Worm (Caenorhabditis elegans) whole organism, mixed stage, embryonic: Measurements from ENCODE around the gene K02E7.1.

Experiments used
- bed-3 ChIP-seq: fragments of 200-800 bp; sonication (Bioruptor generic); optimal IDR thresholded peaks from 3 replicates; lab custom pipeline; 2018; ENCODE audit warnings: mild to moderate bottlenecking, missing genetic modification characterization, moderate library complexity, missing compliant biosample characterization
- ceh-39 ChIP-seq: fragments of 150-350 bp; optimal IDR thresholded peaks from 2 replicates; lab custom pipeline; 2014; ENCODE audit warnings: missing biosample characterization, missing genetic modification characterization
- ceh-43 ChIP-seq: fragments of 200-800 bp; sonication (Bioruptor generic); optimal IDR thresholded peaks from 2 replicates; lab custom pipeline; 2018; ENCODE audit warnings: mild to moderate bottlenecking, missing genetic modification characterization, moderate library complexity, missing compliant biosample characterization
- ceh-83 ChIP-seq: fragments of 200-800 bp; sonication (Bioruptor generic); optimal IDR thresholded peaks from 2 replicates; lab custom pipeline; 2018; ENCODE audit warnings: mild to moderate bottlenecking, missing genetic modification characterization, missing compliant biosample characterization
- ces-1 ChIP-seq: fragments of 150-350 bp; optimal IDR thresholded peaks from 2 replicates; lab custom pipeline; 2014; ENCODE audit warnings: missing biosample characterization, missing genetic modification reagents, missing genetic modification characterization
- cnd-1 ChIP-seq: fragments of 200-800 bp; sonication (Bioruptor generic); optimal IDR thresholded peaks from 2 replicates; lab custom pipeline; 2018; ENCODE audit warnings: mild to moderate bottlenecking, missing genetic modification characterization, missing compliant biosample characterization
- drap-1 ChIP-seq: fragments of 200-800 bp; sonication (Bioruptor generic); optimal IDR thresholded peaks from 3 replicates; lab custom pipeline; 2018; ENCODE audit warnings: mild to moderate bottlenecking, missing genetic modification characterization, missing compliant biosample characterization
- elt-1 ChIP-seq: sonication (generic microtip); optimal IDR thresholded peaks from 2 replicates; lab custom pipeline; 2017; ENCODE audit warnings: missing genetic modification characterization, mild to moderate bottlenecking, missing compliant biosample characterization, antibody characterized with exemption, moderate library complexity, borderline replicate concordance; ENCODE audit not compliant: insufficient read depth
- elt-3 ChIP-seq: fragments of 150-350 bp; optimal IDR thresholded peaks from 2 replicates; lab custom pipeline; 2014; ENCODE audit warnings: missing biosample characterization, missing genetic modification characterization
- ham-2 ChIP-seq: fragments of 200-800 bp; sonication (Bioruptor generic); optimal IDR thresholded peaks from 2 replicates; lab custom pipeline; 2018; ENCODE audit warnings: mild to moderate bottlenecking, missing genetic modification characterization, missing compliant biosample characterization
- hlh-1 ChIP-seq: fragments of 150-350 bp; optimal IDR thresholded peaks from 2 replicates; lab custom pipeline; 2014; ENCODE audit warnings: missing biosample characterization, missing genetic modification reagents, missing genetic modification characterization
- lin-32 ChIP-seq: fragments of 200-800 bp; sonication (Bioruptor generic); optimal IDR thresholded peaks from 2 replicates; lab custom pipeline; 2018; ENCODE audit warnings: mild to moderate bottlenecking, missing genetic modification characterization, missing compliant biosample characterization
- lsy-2 ChIP-seq: fragments of 150-350 bp; optimal IDR thresholded peaks from 2 replicates; lab custom pipeline; 2014; ENCODE audit warnings: missing biosample characterization, missing genetic modification characterization
- mab-5 ChIP-seq: fragments of 150-350 bp; optimal IDR thresholded peaks from 2 replicates; lab custom pipeline; 2014; ENCODE audit warnings: missing biosample characterization, missing genetic modification characterization
- mep-1 ChIP-seq: fragments of 150-350 bp; optimal IDR thresholded peaks from 2 replicates; lab custom pipeline; 2017; ENCODE audit warnings: missing biosample characterization, missing genetic modification reagents, missing genetic modification characterization, inconsistent platforms
- mls-2 ChIP-seq: sonication (generic microtip); optimal IDR thresholded peaks from 2 replicates; lab custom pipeline; 2016; ENCODE audit warnings: mild to moderate bottlenecking, missing genetic modification characterization, moderate library complexity, missing compliant biosample characterization
- nhr-12 ChIP-seq: fragments of 150-350 bp; optimal IDR thresholded peaks from 2 replicates; lab custom pipeline; 2014; ENCODE audit warnings: missing biosample characterization, missing genetic modification characterization
- nhr-2 ChIP-seq: fragments of 150-350 bp; optimal IDR thresholded peaks from 2 replicates; lab custom pipeline; 2014; ENCODE audit warnings: missing biosample characterization, missing genetic modification characterization
- nhr-237 ChIP-seq: fragments of 150-350 bp; optimal IDR thresholded peaks from 2 replicates; lab custom pipeline; 2014; ENCODE audit warnings: missing biosample characterization, missing genetic modification characterization
- nhr-28 ChIP-seq: fragments of 150-350 bp; optimal IDR thresholded peaks from 2 replicates; lab custom pipeline; 2014; ENCODE audit warnings: missing biosample characterization, missing genetic modification characterization
- nhr-76 ChIP-seq: sonication (generic microtip); optimal IDR thresholded peaks from 2 replicates; lab custom pipeline; 2017; ENCODE audit warnings: missing biosample characterization, missing genetic modification characterization
- pha-4 ChIP-seq: fragments of 150-350 bp; optimal IDR thresholded peaks from 2 replicates; lab custom pipeline; 2018; ENCODE audit warnings: missing biosample characterization, missing genetic modification reagents, missing genetic modification characterization
- snpc-4 ChIP-seq: fragments of 150-350 bp; optimal IDR thresholded peaks from 2 replicates; lab custom pipeline; 2014; ENCODE audit warnings: missing biosample characterization, missing genetic modification characterization
- sptf-1 ChIP-seq: sonication (generic microtip); optimal IDR thresholded peaks from 2 replicates; lab custom pipeline; 2017; ENCODE audit warnings: mild to moderate bottlenecking, missing genetic modification characterization, moderate library complexity, missing compliant biosample characterization
- unc-120 ChIP-seq: sonication (generic microtip); optimal IDR thresholded peaks from 2 replicates; lab custom pipeline; 2017; ENCODE audit warnings: missing genetic modification characterization, missing compliant biosample characterization; ENCODE audit not compliant: poor library complexity, severe bottlenecking
- unc-39 ChIP-seq: fragments of 150-350 bp; optimal IDR thresholded peaks from 2 replicates; lab custom pipeline; 2014; ENCODE audit warnings: missing biosample characterization, missing genetic modification characterization
- ztf-11 ChIP-seq: fragments of 150-350 bp; optimal IDR thresholded peaks from 2 replicates; lab custom pipeline; 2014; ENCODE audit warnings: missing biosample characterization, missing genetic modification characterization

The K02E7.1 gene

ce11 chrII:1086479-1086878 is 3.5 kb downstream of the K02E7.1 start:
- TF ChIP-seq hlh-1 (tag; lab: Kevin White, UChicago), result no peak
- TF ChIP-seq lin-32, result no peak

- TF ChIP-seq mab-5 (tag; lab: Kevin White, UChicago), result no peak
- TF ChIP-seq nhr-76, result no peak
- TF ChIP-seq elt-3 (tag; lab: Kevin White, UChicago), result no peak
- no peak for TF ChIP-seq sptf-1 (tag; lab: Kevin White, UChicago)
- TF ChIP-seq ceh-43 (GFP tag; lab: Kevin White, UChicago), result no peak
- TF ChIP-seq drap-1 (GFP tag; lab: Kevin White, UChicago), result no peak
- TF ChIP-seq unc-120 (tag; lab: Kevin White, UChicago), result no peak
- no peak for TF ChIP-seq bed-3 (GFP tag; lab: Kevin White, UChicago)
- no peak for TF ChIP-seq ces-1
- TF ChIP-seq nhr-2 (tag; lab: Kevin White, UChicago), result no peak
- TF ChIP-seq mep-1 (tag; lab: Kevin White, UChicago), result no peak
- no peak for TF ChIP-seq lin-32
- TF ChIP-seq ham-2, result no peak
- TF ChIP-seq ztf-11 (tag; lab: Kevin White, UChicago), result no peak
- no peak for TF ChIP-seq ceh-39 (tag; lab: Kevin White, UChicago)
Observed at ce11 chrII:1088527-1089230, 5.7 kb downstream of the K02E7.1 start.

ce11 chrII:1090743-1091142 is 7.8 kb downstream of the K02E7.1 start:
- TF ChIP-seq nhr-2 (tag; lab: Kevin White, UChicago) (no peak), lin-32 (no peak), sptf-1 (tag; lab: Kevin White, UChicago) (no peak), unc-39 (tag; lab: Kevin White, UChicago) (no peak), ceh-83 (no peak), cnd-1 (tag; lab: Kevin White, UChicago) (no peak), ces-1 (no peak), unc-120 (tag; lab: Kevin White, UChicago) (no peak), elt-1 (tag; lab: Kevin White, UChicago) (no peak), hlh-1 (tag; lab: Kevin White, UChicago) (no peak), snpc-4 (tag; lab: Kevin White, UChicago) (no peak), mls-2 (no peak), lsy-2 (tag; lab: Kevin White, UChicago) (no peak), pha-4 (tag; lab: Kevin White, UChicago) (no peak), drap-1 (GFP tag; lab: Kevin White, UChicago) (no peak), ceh-43 (GFP tag; lab: Kevin White, UChicago) (no peak)

ce11 chrII:1091706-1092105 is 8.7 kb downstream of the K02E7.1 start, which contains the start of gene snf-3:
snf-3 (plus strand) TSS chrII:1092006.
- no peak for TF ChIP-seq lin-32
- TF ChIP-seq ztf-11 (tag; lab: Kevin White, UChicago), result no peak
- no peak for TF ChIP-seq sptf-1 (tag; lab: Kevin White, UChicago)
- no peak for TF ChIP-seq hlh-1 (tag; lab: Kevin White, UChicago)
- no peak for TF ChIP-seq snpc-4 (tag; lab: Kevin White, UChicago)
- TF ChIP-seq ham-2, result no peak
- TF ChIP-seq nhr-12, result no peak
- TF ChIP-seq elt-1 (tag; lab: Kevin White, UChicago), result no peak
- no peak for TF ChIP-seq mls-2
- TF ChIP-seq, all 35 proteins: peak for 0

ce11 chrII:1100719-1101118 is 17.8 kb downstream of the K02E7.1 start, which contains the start of gene pho-14:
pho-14 (minus strand) TSS chrII:1100819.
- TF ChIP-seq nhr-76 (no peak), elt-1 (tag; lab: Kevin White, UChicago) (no peak), elt-3 (tag; lab: Kevin White, UChicago) (no peak), drap-1 (GFP tag; lab: Kevin White, UChicago) (no peak), ceh-39 (tag; lab: Kevin White, UChicago) (no peak), nhr-237 (tag; lab: Kevin White, UChicago) (no peak), unc-120 (tag; lab: Kevin White, UChicago) (no peak)

ce11 chrII:1101413-1101812 is 18.5 kb downstream of the K02E7.1 start:
- TF ChIP-seq drap-1 (GFP tag; lab: Kevin White, UChicago) (no peak), snpc-4 (tag; lab: Kevin White, UChicago) (no peak), unc-120 (tag; lab: Kevin White, UChicago) (no peak), nhr-28 (no peak)
